Fruit fly (Drosophila melanogaster): Measurements from ENCODE around the gene Jhbp2.

The Jhbp2 gene

dm6 chr3R:4960898-4961819 is at the start of gene Jhbp2:
Gene Jhbp2, minus strand, starts transcription at chr3R:4961351.
- no peak for TF ChIP-seq CG17801 (GFP tag; optimal IDR thresholded peaks at IDR 0.05; ENCODE audit: partially characterized antibody)

- no peak for TF ChIP-seq CG17801 (GFP tag; optimal IDR thresholded peaks at IDR 0.05; ENCODE audit: partially characterized antibody)
These were observed 49.0 kb upstream of the Jhbp2 start for dm6 chr3R:5010153-5010552.

- TF ChIP-seq CG17801 (GFP tag; optimal IDR thresholded peaks at IDR 0.05; ENCODE audit: partially characterized antibody): no peak
These were observed 39.5 kb upstream of the Jhbp2 start for dm6 chr3R:5000663-5001062.

- TF ChIP-seq CG17801 (GFP tag; optimal IDR thresholded peaks at IDR 0.05; ENCODE audit: partially characterized antibody): no peak
These were observed 37.6 kb upstream of the Jhbp2 start for dm6 chr3R:4998739-4999138.

- peak; percentile 65 for TF ChIP-seq CG17801 (GFP tag; optimal IDR thresholded peaks at IDR 0.05; ENCODE audit: partially characterized antibody)
These were observed 36.5 kb upstream of the Jhbp2 start for dm6 chr3R:4997399-4998203.

- no peak for TF ChIP-seq CG17801 (GFP tag; optimal IDR thresholded peaks at IDR 0.05; ENCODE audit: partially characterized antibody)
These were observed 35.4 kb upstream of the Jhbp2 start for dm6 chr3R:4996529-4996975.

dm6 chr3R:4995549-4996277 is 34.6 kb upstream of the Jhbp2 start:
- no peak for TF ChIP-seq CG17801 (GFP tag; optimal IDR thresholded peaks at IDR 0.05; ENCODE audit: partially characterized antibody)

- no peak for TF ChIP-seq CG17801 (GFP tag; optimal IDR thresholded peaks at IDR 0.05; ENCODE audit: partially characterized antibody)
These were observed 33.5 kb upstream of the Jhbp2 start for dm6 chr3R:4994659-4995058.

- TF ChIP-seq CG17801 (GFP tag; optimal IDR thresholded peaks at IDR 0.05; ENCODE audit: partially characterized antibody): no peak
These were observed 32.2 kb upstream of the Jhbp2 start for dm6 chr3R:4993385-4993784.

dm6 chr3R:4992227-4992737 is 31.1 kb upstream of the Jhbp2 start:
- TF ChIP-seq CG17801 (GFP tag; optimal IDR thresholded peaks at IDR 0.05; ENCODE audit: partially characterized antibody): no peak

dm6 chr3R:4989150-4990017 is 28.2 kb upstream of the Jhbp2 start:
- no peak for TF ChIP-seq CG17801 (GFP tag; optimal IDR thresholded peaks at IDR 0.05; ENCODE audit: partially characterized antibody)

- no peak for TF ChIP-seq CG17801 (GFP tag; optimal IDR thresholded peaks at IDR 0.05; ENCODE audit: partially characterized antibody)
These were observed 26.3 kb upstream of the Jhbp2 start for dm6 chr3R:4987408-4987807.

dm6 chr3R:4986666-4987065 is 25.5 kb upstream of the Jhbp2 start:
- TF ChIP-seq CG17801 (GFP tag; optimal IDR thresholded peaks at IDR 0.05; ENCODE audit: partially characterized antibody): no peak

dm6 chr3R:4984688-4985087 is 23.5 kb upstream of the Jhbp2 start:
- no peak for TF ChIP-seq CG17801 (GFP tag; optimal IDR thresholded peaks at IDR 0.05; ENCODE audit: partially characterized antibody)
